Worm (Caenorhabditis elegans) whole organism, mixed stage, embryonic: ENCODE results near the gene Y39G8B.2.
"Not testable (repeated sequence)": the region's sequence is repeated elsewhere in the genome, so short reads cannot be mapped to it uniquely, and the experiment has no call there.

ENCODE experiments used
- bed-3 ChIP-seq: fragments of 200-800 bp; sonication (Bioruptor generic); optimal IDR thresholded peaks from 3 replicates; lab custom pipeline; 2018; ENCODE audit warnings: mild to moderate bottlenecking, missing genetic modification characterization, moderate library complexity, missing compliant biosample characterization
- blmp-1 ChIP-seq: fragments of 150-350 bp; optimal IDR thresholded peaks from 2 replicates; lab custom pipeline; 2014; ENCODE audit warnings: missing biosample characterization, missing genetic modification characterization
- ceh-43 ChIP-seq: fragments of 200-800 bp; sonication (Bioruptor generic); optimal IDR thresholded peaks from 2 replicates; lab custom pipeline; 2018; ENCODE audit warnings: mild to moderate bottlenecking, missing genetic modification characterization, moderate library complexity, missing compliant biosample characterization
- ceh-83 ChIP-seq: fragments of 200-800 bp; sonication (Bioruptor generic); optimal IDR thresholded peaks from 2 replicates; lab custom pipeline; 2018; ENCODE audit warnings: mild to moderate bottlenecking, missing genetic modification characterization, missing compliant biosample characterization
- ces-1 ChIP-seq: fragments of 150-350 bp; optimal IDR thresholded peaks from 2 replicates; lab custom pipeline; 2014; ENCODE audit warnings: missing biosample characterization, missing genetic modification reagents, missing genetic modification characterization
- cnd-1 ChIP-seq: fragments of 200-800 bp; sonication (Bioruptor generic); optimal IDR thresholded peaks from 2 replicates; lab custom pipeline; 2018; ENCODE audit warnings: mild to moderate bottlenecking, missing genetic modification characterization, missing compliant biosample characterization
- drap-1 ChIP-seq: fragments of 200-800 bp; sonication (Bioruptor generic); optimal IDR thresholded peaks from 3 replicates; lab custom pipeline; 2018; ENCODE audit warnings: mild to moderate bottlenecking, missing genetic modification characterization, missing compliant biosample characterization
- elt-1 ChIP-seq: sonication (generic microtip); optimal IDR thresholded peaks from 2 replicates; lab custom pipeline; 2017; ENCODE audit warnings: missing genetic modification characterization, mild to moderate bottlenecking, missing compliant biosample characterization, antibody characterized with exemption, moderate library complexity, borderline replicate concordance; ENCODE audit not compliant: insufficient read depth
- elt-3 ChIP-seq: fragments of 150-350 bp; optimal IDR thresholded peaks from 2 replicates; lab custom pipeline; 2014; ENCODE audit warnings: missing biosample characterization, missing genetic modification characterization
- ham-2 ChIP-seq: fragments of 200-800 bp; sonication (Bioruptor generic); optimal IDR thresholded peaks from 2 replicates; lab custom pipeline; 2018; ENCODE audit warnings: mild to moderate bottlenecking, missing genetic modification characterization, missing compliant biosample characterization
- hlh-1 ChIP-seq: fragments of 150-350 bp; optimal IDR thresholded peaks from 2 replicates; lab custom pipeline; 2014; ENCODE audit warnings: missing biosample characterization, missing genetic modification reagents, missing genetic modification characterization
- lin-13 ChIP-seq: fragments of 150-350 bp; optimal IDR thresholded peaks from 2 replicates; lab custom pipeline; 2014; ENCODE audit warnings: missing biosample characterization, missing genetic modification characterization
- lin-32 ChIP-seq: fragments of 200-800 bp; sonication (Bioruptor generic); optimal IDR thresholded peaks from 2 replicates; lab custom pipeline; 2018; ENCODE audit warnings: mild to moderate bottlenecking, missing genetic modification characterization, missing compliant biosample characterization
- mab-5 ChIP-seq: fragments of 150-350 bp; optimal IDR thresholded peaks from 2 replicates; lab custom pipeline; 2014; ENCODE audit warnings: missing biosample characterization, missing genetic modification characterization
- mep-1 ChIP-seq: fragments of 150-350 bp; optimal IDR thresholded peaks from 2 replicates; lab custom pipeline; 2017; ENCODE audit warnings: missing biosample characterization, missing genetic modification reagents, missing genetic modification characterization, inconsistent platforms
- mls-2 ChIP-seq: sonication (generic microtip); optimal IDR thresholded peaks from 2 replicates; lab custom pipeline; 2016; ENCODE audit warnings: mild to moderate bottlenecking, missing genetic modification characterization, moderate library complexity, missing compliant biosample characterization
- nhr-12 ChIP-seq: fragments of 150-350 bp; optimal IDR thresholded peaks from 2 replicates; lab custom pipeline; 2014; ENCODE audit warnings: missing biosample characterization, missing genetic modification characterization
- nhr-2 ChIP-seq: fragments of 150-350 bp; optimal IDR thresholded peaks from 2 replicates; lab custom pipeline; 2014; ENCODE audit warnings: missing biosample characterization, missing genetic modification characterization
- nhr-237 ChIP-seq: fragments of 150-350 bp; optimal IDR thresholded peaks from 2 replicates; lab custom pipeline; 2014; ENCODE audit warnings: missing biosample characterization, missing genetic modification characterization
- nhr-28 ChIP-seq: fragments of 150-350 bp; optimal IDR thresholded peaks from 2 replicates; lab custom pipeline; 2014; ENCODE audit warnings: missing biosample characterization, missing genetic modification characterization
- nhr-76 ChIP-seq: sonication (generic microtip); optimal IDR thresholded peaks from 2 replicates; lab custom pipeline; 2017; ENCODE audit warnings: missing biosample characterization, missing genetic modification characterization
- pha-4 ChIP-seq: fragments of 150-350 bp; optimal IDR thresholded peaks from 2 replicates; lab custom pipeline; 2018; ENCODE audit warnings: missing biosample characterization, missing genetic modification reagents, missing genetic modification characterization
- snpc-4 ChIP-seq: fragments of 150-350 bp; optimal IDR thresholded peaks from 2 replicates; lab custom pipeline; 2014; ENCODE audit warnings: missing biosample characterization, missing genetic modification characterization
- sptf-1 ChIP-seq: sonication (generic microtip); optimal IDR thresholded peaks from 2 replicates; lab custom pipeline; 2017; ENCODE audit warnings: mild to moderate bottlenecking, missing genetic modification characterization, moderate library complexity, missing compliant biosample characterization
- tbx-8 ChIP-seq: fragments of 200-800 bp; sonication (Bioruptor generic); optimal IDR thresholded peaks from 2 replicates; lab custom pipeline; 2018; ENCODE audit warnings: mild to moderate bottlenecking, missing genetic modification characterization, moderate library complexity, missing compliant biosample characterization
- unc-120 ChIP-seq: sonication (generic microtip); optimal IDR thresholded peaks from 2 replicates; lab custom pipeline; 2017; ENCODE audit warnings: missing genetic modification characterization, missing compliant biosample characterization; ENCODE audit not compliant: poor library complexity, severe bottlenecking
- unc-62 ChIP-seq: fragments of 150-350 bp; optimal IDR thresholded peaks from 2 replicates; lab custom pipeline; 2014; ENCODE audit warnings: missing biosample characterization, missing genetic modification reagents, missing genetic modification characterization
- zip-8 ChIP-seq: fragments of 150-350 bp; optimal IDR thresholded peaks from 2 replicates; lab custom pipeline; 2014; ENCODE audit warnings: missing biosample characterization, missing genetic modification characterization
- ztf-11 ChIP-seq: fragments of 150-350 bp; optimal IDR thresholded peaks from 2 replicates; lab custom pipeline; 2014; ENCODE audit warnings: missing biosample characterization, missing genetic modification characterization

Y39G8B.2 gene

DNA sequence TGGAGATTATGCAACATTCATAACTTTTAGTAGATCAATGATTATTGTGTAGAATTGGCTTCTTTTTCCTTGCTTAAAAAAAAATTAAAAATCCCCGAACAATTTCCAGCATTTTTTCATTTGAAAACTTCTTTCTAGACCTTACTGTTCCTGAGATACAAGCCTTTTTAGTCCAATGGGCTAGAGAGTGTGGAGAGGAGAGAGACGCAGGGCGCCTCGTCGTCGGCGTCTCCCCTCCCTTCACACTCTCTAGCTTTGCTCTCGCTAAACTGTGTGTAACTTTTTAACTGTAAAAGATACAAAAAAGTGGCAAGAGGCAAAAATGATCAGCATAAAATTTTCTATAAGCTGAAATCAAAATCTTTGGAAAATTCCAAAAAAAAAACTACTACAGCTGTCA, 29.2 kb upstream of the Y39G8B.2 start:
- no peak for TF ChIP-seq bed-3
- no peak for TF ChIP-seq sptf-1 (tag; lab: Kevin White, UChicago)
- TF ChIP-seq tbx-8: no peak
- TF ChIP-seq mep-1 (tag; lab: Kevin White, UChicago): no peak
- no peak for TF ChIP-seq ceh-43 (GFP tag; lab: Kevin White, UChicago)
- no peak for TF ChIP-seq nhr-237 (tag; lab: Kevin White, UChicago)
- no peak for TF ChIP-seq snpc-4 (tag; lab: Kevin White, UChicago)
- no peak for TF ChIP-seq nhr-28 (tag; lab: Kevin White, UChicago)
- no peak for TF ChIP-seq ces-1 (GFP tag; lab: Kevin White, UChicago)
- no peak for TF ChIP-seq nhr-2 (tag; lab: Kevin White, UChicago)
- TF ChIP-seq lin-32 (GFP tag; lab: Kevin White, UChicago): no peak
- TF ChIP-seq ztf-11 (tag; lab: Kevin White, UChicago): no peak
- TF ChIP-seq drap-1 (GFP tag; lab: Kevin White, UChicago): no peak
- no peak for TF ChIP-seq nhr-12 (tag; lab: Kevin White, UChicago)
- TF ChIP-seq unc-120 (tag; lab: Kevin White, UChicago): no peak
- no peak for TF ChIP-seq blmp-1 (tag; lab: Kevin White, UChicago)

DNA sequence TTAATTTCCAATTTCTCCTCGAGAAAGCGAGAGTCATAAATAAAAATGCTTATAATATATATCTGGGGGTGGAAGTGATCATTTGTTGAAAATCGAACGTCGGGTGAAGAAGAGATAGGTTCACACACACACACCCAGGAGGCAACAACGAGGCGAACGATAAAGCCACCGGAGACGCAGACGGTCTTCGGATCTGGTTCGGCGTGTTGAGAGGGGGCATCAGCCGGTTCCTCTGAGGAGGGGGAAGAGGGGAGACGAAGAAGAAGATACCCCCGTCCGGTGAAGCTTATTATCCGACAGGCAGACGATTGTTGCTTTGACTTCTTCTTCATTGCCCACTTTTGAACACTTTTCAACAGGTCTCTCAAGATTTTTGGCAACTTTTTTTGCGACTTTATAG, 28.7 kb upstream of the Y39G8B.2 start:
- TF ChIP-seq ham-2 (GFP tag; lab: Kevin White, UChicago) (peak; percentile 53), nhr-28 (tag; lab: Kevin White, UChicago) (no peak), lin-13 (tag; lab: Kevin White, UChicago) (no peak)

ce11 chrII:14003821-14004430, 27.9 kb upstream of the Y39G8B.2 start:
- no peak for TF ChIP-seq zip-8 (tag; lab: Kevin White, UChicago)
- peak; percentile 68 for TF ChIP-seq elt-3
- no peak for TF ChIP-seq elt-1 (tag; lab: Kevin White, UChicago)
- no peak for TF ChIP-seq cnd-1
- TF ChIP-seq ham-2 (GFP tag; lab: Kevin White, UChicago): no peak

ce11 chrII:14002200-14002599, 26.2 kb upstream of the Y39G8B.2 start, which contains the start of gene F01D5.5:
TSS of gene F01D5.5 (minus strand) at chrII:14002300.
- TF ChIP-seq lin-32 (GFP tag; lab: Kevin White, UChicago) (no peak), elt-3 (no peak)

ce11 chrII:14000044-14000443, 24.0 kb upstream of the Y39G8B.2 start, which contains the start of gene F01D5.3:
TSS of gene F01D5.3 (minus strand) at chrII:14000144.
- not testable (repeated sequence) for TF ChIP-seq snpc-4 (tag; lab: Kevin White, UChicago); hlh-1; lin-13 (tag; lab: Kevin White, UChicago)

ce11 chrII:13998964-13999363, 22.9 kb upstream of the Y39G8B.2 start, which contains the start of gene F01D5.2:
TSS of gene F01D5.2 (minus strand) at chrII:13999064.
- TF ChIP-seq ham-2 (GFP tag; lab: Kevin White, UChicago) (no peak), ces-1 (GFP tag; lab: Kevin White, UChicago) (no peak), nhr-2 (tag; lab: Kevin White, UChicago) (no peak), sptf-1 (tag; lab: Kevin White, UChicago) (no peak), nhr-76 (tag; lab: Kevin White, UChicago) (no peak), mep-1 (tag; lab: Kevin White, UChicago) (no peak), mls-2 (tag; lab: Kevin White, UChicago) (no peak), mab-5 (tag; lab: Kevin White, UChicago) (no peak), elt-3 (no peak), hlh-1 (no peak), pha-4 (tag; lab: Kevin White, UChicago) (no peak)

- TF ChIP-seq unc-62 (GFP tag; lab: Kevin White, UChicago) (no peak), ceh-43 (GFP tag; lab: Kevin White, UChicago) (no peak), mab-5 (tag; lab: Kevin White, UChicago) (no peak), snpc-4 (tag; lab: Kevin White, UChicago) (no peak), mep-1 (tag; lab: Kevin White, UChicago) (no peak), hlh-1 (no peak), bed-3 (no peak), ces-1 (GFP tag; lab: Kevin White, UChicago) (no peak), ceh-83 (no peak), nhr-2 (tag; lab: Kevin White, UChicago) (no peak), cnd-1 (no peak), ztf-11 (tag; lab: Kevin White, UChicago) (no peak), drap-1 (GFP tag; lab: Kevin White, UChicago) (no peak), blmp-1 (tag; lab: Kevin White, UChicago) (no peak), sptf-1 (tag; lab: Kevin White, UChicago) (no peak), mls-2 (tag; lab: Kevin White, UChicago) (no peak), unc-120 (tag; lab: Kevin White, UChicago) (no peak), nhr-12 (tag; lab: Kevin White, UChicago) (no peak)
Observed at ce11 chrII:13997989-13998388, 22.0 kb upstream of the Y39G8B.2 start.
